Worm (Caenorhabditis elegans) whole organism, L4 larva: ENCODE data around the gene sre-15.

Experiments
- F37D6.2 ChIP-seq: sonication (generic microtip); optimal IDR thresholded peaks from 2 replicates; lab custom pipeline; 2016; ENCODE audit warnings: mild to moderate bottlenecking, missing genetic modification characterization, missing compliant biosample characterization
- T20F7.1 ChIP-seq: fragments of 200-800 bp; sonication (Bioruptor generic); optimal IDR thresholded peaks from 2 replicates; lab custom pipeline; 2018; ENCODE audit warnings: mild to moderate bottlenecking, missing genetic modification characterization, missing compliant biosample characterization
- ZK546.5 ChIP-seq, 2 experiments: sonication (generic microtip); optimal IDR thresholded peaks; 2 replicates each; lab custom pipeline; 2017; ENCODE audit warnings: missing biosample characterization in 2 of 2, missing genetic modification characterization in 2 of 2
- aha-1 ChIP-seq: fragments of 150-350 bp; peaks from one replicate; lab custom pipeline; 2014; ENCODE audit warnings: missing biosample characterization, missing genetic modification characterization
- aly-2 ChIP-seq: sonication (generic microtip); optimal IDR thresholded peaks from 2 replicates; lab custom pipeline; 2018; ENCODE audit warnings: missing biosample characterization, missing genetic modification characterization
- ceh-28 ChIP-seq: fragments of 150-350 bp; optimal IDR thresholded peaks from 2 replicates; lab custom pipeline; 2014; ENCODE audit warnings: missing biosample characterization, missing genetic modification reagents, missing genetic modification characterization
- ceh-32 ChIP-seq: sonication (generic microtip); optimal IDR thresholded peaks from 2 replicates; lab custom pipeline; 2016; ENCODE audit warnings: mild to moderate bottlenecking, missing genetic modification characterization, missing compliant biosample characterization; ENCODE audit not compliant: poor library complexity
- ceh-82 ChIP-seq: sonication (generic microtip); optimal IDR thresholded peaks from 2 replicates; lab custom pipeline; 2017; ENCODE audit warnings: missing biosample characterization, missing genetic modification characterization
- daf-16 ChIP-seq, 3 experiments: sonication (generic microtip); optimal IDR thresholded peaks; 2 replicates each; lab custom pipeline; 2016 to 2017; ENCODE audit warnings: missing genetic modification characterization in 3 of 3, missing genetic modification reagents in 3 of 3, mild to moderate bottlenecking in 2 of 3, missing compliant biosample characterization in 2 of 3, missing biosample characterization in 1 of 3, moderate library complexity in 1 of 3
- dmd-6 ChIP-seq: fragments of 200-800 bp; sonication (Bioruptor generic); IDR thresholded peaks from 2 replicates; pipeline ENCODE4 v1.3.6; 2022; ENCODE audit warnings: missing genetic modification reagents, missing genetic modification characterization, missing compliant biosample characterization
- dve-1 ChIP-seq: sonication (generic microtip); optimal IDR thresholded peaks from 2 replicates; lab custom pipeline; 2017; ENCODE audit warnings: antibody characterized with exemption, mild to moderate bottlenecking, missing genetic modification characterization, missing compliant biosample characterization; ENCODE audit not compliant: insufficient read depth
- hif-1 ChIP-seq, 2 experiments: sonication (generic microtip); optimal IDR thresholded peaks; 2 replicates each; lab custom pipeline; 2016 to 2017; ENCODE audit warnings: missing compliant biosample characterization in 2 of 2, missing genetic modification characterization in 2 of 2, missing genetic modification reagents in 2 of 2, missing genotype in 2 of 2, mild to moderate bottlenecking in 1 of 2
- hlh-11 ChIP-seq: fragments of 200-800 bp; sonication (Bioruptor generic); optimal IDR thresholded peaks from 2 replicates; lab custom pipeline; 2018; ENCODE audit warnings: mild to moderate bottlenecking, missing genetic modification characterization, missing compliant biosample characterization
- hlh-30 ChIP-seq: sonication (generic microtip); optimal IDR thresholded peaks from 2 replicates; lab custom pipeline; 2017; ENCODE audit warnings: antibody characterized with exemption, mild to moderate bottlenecking, missing genetic modification characterization, missing compliant biosample characterization; ENCODE audit not compliant: insufficient read depth
- lim-7 ChIP-seq: fragments of 200-800 bp; sonication (Bioruptor generic); IDR thresholded peaks from 2 replicates; pipeline ENCODE4 v1.3.6; 2022; ENCODE audit warnings: missing genetic modification characterization, missing compliant biosample characterization
- lin-1 ChIP-seq: fragments of 200-800 bp; sonication (Bioruptor generic); IDR thresholded peaks from 2 replicates; pipeline ENCODE4 v1.3.6; 2022; ENCODE audit warnings: missing genetic modification reagents, missing genetic modification characterization, missing compliant biosample characterization
- lin-29 ChIP-seq: fragments of 200-800 bp; sonication (Bioruptor generic); IDR thresholded peaks from 2 replicates; pipeline ENCODE4 v1.3.6; 2022; ENCODE audit warnings: missing genetic modification reagents, missing genetic modification characterization, missing compliant biosample characterization
- lsy-2 ChIP-seq, 2 experiments: fragments of 150-350 bp in 1 of 2; sonication (generic microtip) in 1 of 2; optimal IDR thresholded peaks; 2 replicates each; lab custom pipeline; 2014 to 2017; ENCODE audit warnings: missing biosample characterization in 2 of 2, missing genetic modification characterization in 2 of 2
- madf-5 ChIP-seq, 2 experiments: fragments of 200-800 bp; sonication (Bioruptor generic); IDR thresholded peaks; 2 replicates each; pipeline ENCODE4 v1.3.6; 2022; ENCODE audit warnings: missing compliant biosample characterization in 2 of 2, missing genetic modification characterization in 2 of 2
- madf-9 ChIP-seq: fragments of 200-800 bp; sonication (Bioruptor generic); conservative IDR thresholded peaks from 2 replicates; pipeline ENCODE4 v1.3.6; 2022; ENCODE audit warnings: missing genetic modification reagents, missing genetic modification characterization, missing compliant biosample characterization
- mdl-1 ChIP-seq, 2 experiments: fragments of 150-350 bp in 1 of 2; sonication (generic microtip) in 1 of 2; optimal IDR thresholded peaks; 2 replicates each; lab custom pipeline; 2014 to 2017; ENCODE audit warnings: missing biosample characterization in 2 of 2, missing genetic modification characterization in 2 of 2
- mep-1 ChIP-seq: fragments of 150-350 bp; sonication (generic microtip); optimal IDR thresholded peaks from 3 replicates; lab custom pipeline; 2014; ENCODE audit warnings: missing biosample characterization, missing genetic modification characterization
- mes-2 ChIP-seq: sonication (generic microtip); optimal IDR thresholded peaks from 2 replicates; lab custom pipeline; 2016; ENCODE audit warnings: missing genotype, mild to moderate bottlenecking, missing genetic modification characterization, missing compliant biosample characterization; ENCODE audit not compliant: poor library complexity, severe bottlenecking
- nhr-28 ChIP-seq: fragments of 150-350 bp; optimal IDR thresholded peaks from 2 replicates; lab custom pipeline; 2014; ENCODE audit warnings: missing biosample characterization, missing genetic modification characterization
- nhr-41 ChIP-seq: fragments of 200-800 bp; sonication (Bioruptor generic); IDR thresholded peaks from 2 replicates; pipeline ENCODE4 v1.3.6; 2022; ENCODE audit warnings: missing genetic modification reagents, missing genetic modification characterization, missing compliant biosample characterization
- nhr-48 ChIP-seq: sonication (generic microtip); optimal IDR thresholded peaks from 2 replicates; lab custom pipeline; 2016; ENCODE audit warnings: mild to moderate bottlenecking, missing genetic modification characterization, missing compliant biosample characterization
- nhr-77 ChIP-seq: fragments of 150-350 bp; optimal IDR thresholded peaks from 2 replicates; lab custom pipeline; 2014; ENCODE audit warnings: missing biosample characterization, missing genetic modification characterization
- pha-4 ChIP-seq, 2 experiments: fragments of 150-350 bp in 1 of 2; fragments of 200-800 bp in 1 of 2; sonication (Bioruptor generic) in 1 of 2; IDR thresholded peaks in 1 of 2; optimal IDR thresholded peaks in 1 of 2; 2 replicates each; pipeline versions ENCODE4 v1.3.6 to Lab custom; 2014 to 2022; ENCODE audit warnings: missing genetic modification characterization in 2 of 2, missing genetic modification reagents in 2 of 2, missing biosample characterization in 1 of 2, missing compliant biosample characterization in 1 of 2
- pqm-1 ChIP-seq: sonication (generic microtip); optimal IDR thresholded peaks from 2 replicates; lab custom pipeline; 2017; ENCODE audit warnings: missing biosample characterization, missing genetic modification characterization
- unc-62 ChIP-seq, 3 experiments: fragments of 150-350 bp in 1 of 3; sonication (generic microtip); optimal IDR thresholded peaks in 2 of 3; peaks in 1 of 3; 1 replicate in 1 of 3; 2 replicates in 2 of 3; lab custom pipeline; 2014 to 2017; ENCODE audit warnings: missing biosample characterization in 3 of 3, missing genetic modification characterization in 3 of 3, missing genetic modification reagents in 3 of 3, missing genotype in 1 of 3
- zip-2 ChIP-seq: fragments of 150-350 bp; optimal IDR thresholded peaks from 2 replicates; lab custom pipeline; 2014; ENCODE audit warnings: missing biosample characterization, missing genetic modification characterization
- ztf-11 ChIP-seq: fragments of 150-350 bp; optimal IDR thresholded peaks from 2 replicates; lab custom pipeline; 2014; ENCODE audit warnings: missing biosample characterization, missing genetic modification characterization

Gene sre-15

ce11 chrIV:12198816-12199215 lies 45.8 kb downstream of the sre-15 start:
- TF ChIP-seq madf-5 (GFP tag; IDR thresholded peaks at IDR 0.05; lab: Robert Waterston, UW) (no peak), dve-1 (tag; lab: Kevin White, UChicago) (peak; percentile 4), dmd-6 (GFP tag; lab: Robert Waterston, UW) (peak; percentile 16; the same call in 1 of the 2 replicates), pha-4 (GFP tag; IDR thresholded peaks at IDR 0.05; lab: Robert Waterston, UW) (no peak), pha-4 (tag; optimal IDR thresholded peaks at IDR 0.05; lab: Kevin White, UChicago) (peak; percentile 10), ceh-28 (tag; lab: Kevin White, UChicago) (no peak)
- TF ChIP-seq, all 104 proteins: peak for 3

- TF ChIP-seq hlh-11, result peak; percentile 80
- TF ChIP-seq zip-2, result no peak
- peak; percentile 25 for TF ChIP-seq nhr-77 (tag; lab: Kevin White, UChicago)
- peak; percentile 66 for TF ChIP-seq dve-1 (tag; lab: Kevin White, UChicago)
- peak; percentile 68 for TF ChIP-seq pqm-1
- 0 out of 2 replicates have a peak, but pooled peaks have one; percentile 32 for TF ChIP-seq lin-1 (GFP tag; lab: Robert Waterston, UW)
- TF ChIP-seq mep-1 (tag; lab: Kevin White, UChicago), result peak; percentile 19
- no peak for TF ChIP-seq madf-5 (GFP tag; IDR thresholded peaks at IDR 0.05; lab: Robert Waterston, UW)
- TF ChIP-seq mes-2 (tag; lab: Kevin White, UChicago), result peak; percentile 18
- peak in 1 of 2 experiments; percentile 28 for TF ChIP-seq mdl-1 (tag; optimal IDR thresholded peaks at IDR 0.05; lab: Kevin White, UChicago)
- TF ChIP-seq nhr-28, result peak; percentile 57
- peak in 1 of 2 experiments; percentile 13 for TF ChIP-seq hif-1 (tag; optimal IDR thresholded peaks at IDR 0.05; lab: Kevin White, UChicago)
- TF ChIP-seq dmd-6 (GFP tag; lab: Robert Waterston, UW), result peak; percentile 75
- TF ChIP-seq lsy-2 (tag; optimal IDR thresholded peaks at IDR 0.05; lab: Kevin White, UChicago), result no peak
- TF ChIP-seq hlh-30, result peak; percentile 25
- peak; percentile 26 for TF ChIP-seq T20F7.1 (GFP tag; lab: Kevin White, UChicago)
- TF ChIP-seq ztf-11, result no peak
- no peak for TF ChIP-seq ceh-32 (tag; lab: Kevin White, UChicago)
- TF ChIP-seq unc-62 (GFP tag; optimal IDR thresholded peaks at IDR 0.05 in 1 of 2; lab: Kevin White, UChicago), result peak; percentile 1 to 45
- TF ChIP-seq unc-62 (tag; optimal IDR thresholded peaks at IDR 0.05; lab: Kevin White, UChicago), result no peak
- peak in 1 of 2 experiments; percentile 33 for TF ChIP-seq daf-16 (GFP tag; optimal IDR thresholded peaks at IDR 0.05; lab: Kevin White, UChicago)
- peak; percentile 78 for TF ChIP-seq daf-16 (tag; optimal IDR thresholded peaks at IDR 0.05; lab: Kevin White, UChicago)
- no peak for TF ChIP-seq aha-1
- TF ChIP-seq F37D6.2, result no peak
- peak; percentile 2 for TF ChIP-seq nhr-48 (tag; lab: Kevin White, UChicago)
Measured at ce11 chrIV:12197679-12198078, 46.9 kb downstream of the sre-15 start.

ce11 chrIV:12196608-12197007 lies 48.0 kb downstream of the sre-15 start:
- TF ChIP-seq daf-16 (GFP tag; optimal IDR thresholded peaks at IDR 0.05; lab: Kevin White, UChicago), result no peak
- TF ChIP-seq daf-16 (tag; optimal IDR thresholded peaks at IDR 0.05; lab: Kevin White, UChicago), result peak; percentile 90
- peak; percentile 49 for TF ChIP-seq pqm-1
- peak; percentile 33; the same call in 1 of the 2 replicates for TF ChIP-seq dmd-6 (GFP tag; lab: Robert Waterston, UW)
- peak; percentile 17 for TF ChIP-seq dve-1 (tag; lab: Kevin White, UChicago)
- no peak for TF ChIP-seq madf-9 (GFP tag; lab: Robert Waterston, UW)
- TF ChIP-seq pha-4 (GFP tag; IDR thresholded peaks at IDR 0.05; lab: Robert Waterston, UW), result no peak
- no peak for TF ChIP-seq pha-4 (tag; optimal IDR thresholded peaks at IDR 0.05; lab: Kevin White, UChicago)
- TF ChIP-seq ceh-28 (tag; lab: Kevin White, UChicago), result no peak
- peak in 1 of 2 experiments; percentile 47 for TF ChIP-seq hif-1 (tag; optimal IDR thresholded peaks at IDR 0.05; lab: Kevin White, UChicago)
- no peak for TF ChIP-seq hlh-30
- TF ChIP-seq unc-62 (GFP tag; optimal IDR thresholded peaks at IDR 0.05 in 1 of 2; lab: Kevin White, UChicago), result peak in 1 of 2 experiments; percentile 74
- TF ChIP-seq unc-62 (tag; optimal IDR thresholded peaks at IDR 0.05; lab: Kevin White, UChicago), result no peak
- TF ChIP-seq ZK546.5 (tag; optimal IDR thresholded peaks at IDR 0.05; lab: Kevin White, UChicago), result no peak
- TF ChIP-seq lin-29 (GFP tag; lab: Robert Waterston, UW), result no peak
- TF ChIP-seq nhr-41 (GFP tag; lab: Robert Waterston, UW), result peak; percentile 63; the same call in 1 of the 2 replicates
- TF ChIP-seq aha-1, result peak; percentile 76
- no peak for TF ChIP-seq lim-7
- peak; percentile 33 for TF ChIP-seq hlh-11
- TF ChIP-seq aly-2 (tag; lab: Kevin White, UChicago), result no peak
- TF ChIP-seq nhr-28, result peak; percentile 45
- TF ChIP-seq ceh-82 (tag; lab: Kevin White, UChicago), result no peak
